Fruit fly (Drosophila melanogaster): ENCODE measurements around the gene CAH16.

CAH16 gene

DNA sequence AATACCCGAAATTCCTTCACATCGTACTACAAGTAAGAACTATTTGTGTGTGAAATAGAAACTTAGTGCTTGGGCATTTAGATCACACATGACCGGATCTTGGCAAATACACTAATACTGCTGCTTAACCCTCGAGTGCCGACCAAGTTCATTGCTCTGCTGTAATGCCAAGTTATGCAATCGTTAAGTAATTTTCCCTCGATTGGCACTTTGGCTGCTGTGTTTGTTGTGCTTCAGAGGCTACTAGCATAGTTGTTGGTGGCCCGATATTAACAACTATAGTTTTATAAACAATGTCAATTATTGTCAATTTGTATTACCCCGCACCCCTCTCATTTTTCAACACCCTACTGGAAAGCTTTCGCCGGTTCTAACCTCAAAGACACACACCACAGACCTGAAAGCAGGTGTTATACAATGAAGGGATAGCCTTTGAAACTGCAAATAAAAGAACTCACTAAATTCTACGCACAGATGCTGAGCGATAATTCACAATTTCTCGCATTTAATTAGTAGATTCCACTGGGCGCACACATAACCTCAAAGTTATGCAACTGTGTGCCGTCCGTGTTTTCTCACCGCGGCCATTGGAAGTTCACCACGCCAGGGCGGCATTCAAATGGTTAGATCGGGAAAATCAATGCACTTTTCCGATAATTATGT lies 41.7 kb upstream of the CAH16 start:
- TF ChIP-seq Myc (optimal IDR thresholded peaks at IDR 0.05), result peak; percentile 51
- TF ChIP-seq Rel (GFP tag; optimal IDR thresholded peaks at IDR 0.05), result no peak
- peak; percentile 28 for TF ChIP-seq Rel (tag; optimal IDR thresholded peaks at IDR 0.05)
- peak; percentile 6 for TF ChIP-seq Sp1 (GFP tag; optimal IDR thresholded peaks at IDR 0.05)
- TF ChIP-seq lola (GFP tag; optimal IDR thresholded peaks at IDR 0.05), result no peak

DNA sequence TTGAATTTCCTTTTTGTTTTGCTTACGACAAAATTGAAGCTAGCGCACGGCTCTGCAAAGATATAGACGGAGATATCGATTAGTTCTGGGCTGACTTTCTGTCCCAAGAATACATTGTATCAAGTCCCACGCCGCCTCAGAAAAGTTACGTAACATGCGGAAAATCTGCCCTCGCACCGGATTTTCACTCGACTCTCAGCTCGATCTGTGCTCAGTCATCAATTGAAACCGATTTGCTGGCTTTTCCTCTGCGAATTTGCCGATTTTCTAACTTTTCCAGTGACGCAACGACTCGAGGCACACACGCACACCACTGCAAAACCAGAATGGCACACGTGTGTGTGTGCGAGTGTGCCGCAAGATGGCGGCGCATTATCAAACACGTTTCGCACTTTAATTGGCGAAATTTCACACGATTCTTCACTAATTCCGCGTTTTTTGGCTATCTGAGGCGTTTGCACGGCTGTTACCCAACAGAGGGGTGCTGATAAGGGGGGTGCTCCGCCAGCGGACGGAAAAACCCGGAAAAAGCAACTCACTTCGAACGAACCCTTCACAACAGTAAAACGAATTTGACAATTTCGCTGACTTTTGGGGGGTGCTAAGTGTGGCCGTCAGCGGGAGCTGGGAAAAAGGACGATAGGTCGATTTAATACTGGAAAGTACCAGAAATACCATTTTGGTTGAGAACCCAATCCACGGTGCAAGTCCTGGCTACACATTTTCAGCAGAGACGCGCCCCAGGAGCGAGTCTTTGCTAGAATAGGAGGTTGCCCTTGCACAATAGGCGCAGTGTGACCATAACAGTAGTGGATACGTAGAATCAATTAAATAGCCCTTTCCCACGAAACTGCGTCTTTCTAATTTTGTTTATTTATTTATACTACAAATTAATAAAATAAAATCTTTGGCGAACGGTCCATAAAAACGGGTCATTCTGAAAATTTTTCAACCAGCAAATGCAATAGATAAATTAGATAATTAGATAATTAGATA lies 40.8 kb upstream of the CAH16 start, which contains the start of gene ATPsynC:
TSS of gene ATPsynC (minus strand) at position 634 of the 996 bp plus-strand sequence.
- TF ChIP-seq dsf (GFP tag; optimal IDR thresholded peaks at IDR 0.05; ENCODE audit: borderline replicate concordance), result no peak
- no peak for TF ChIP-seq brk (GFP tag; optimal IDR thresholded peaks at IDR 0.05)
- TF ChIP-seq CG32264 (GFP tag; optimal IDR thresholded peaks at IDR 0.05), result no peak
- TF ChIP-seq HLH106 (tag; optimal IDR thresholded peaks at IDR 0.05), result peak; percentile 7
- TF ChIP-seq Hr83 (GFP tag; optimal IDR thresholded peaks at IDR 0.05; ENCODE audit: poor library complexity, severe bottlenecking), result peak; percentile 57
- TF ChIP-seq Jra (GFP tag; optimal IDR thresholded peaks at IDR 0.05), result no peak
- TF ChIP-seq Dfd (GFP tag; optimal IDR thresholded peaks at IDR 0.05), result no peak
- TF ChIP-seq lola (GFP tag; optimal IDR thresholded peaks at IDR 0.05), result no peak
- no peak for TF ChIP-seq jim (GFP tag; optimal IDR thresholded peaks at IDR 0.05)
- TF ChIP-seq Hnf4 (GFP tag; optimal IDR thresholded peaks at IDR 0.05), result no peak
- TF ChIP-seq dl (GFP tag; optimal IDR thresholded peaks at IDR 0.05; ENCODE audit: insufficient read depth in 1 of 2, partially characterized antibody in 2 of 2), result peak; percentile 16 to 47
- TF ChIP-seq sv (GFP tag; optimal IDR thresholded peaks at IDR 0.05), result peak; percentile 19
- peak in 1 of 2 experiments; percentile 30 for TF ChIP-seq foxo (GFP tag; optimal IDR thresholded peaks at IDR 0.05)
- TF ChIP-seq Abd-B (GFP tag; optimal IDR thresholded peaks at IDR 0.05), result no peak
- no peak for TF ChIP-seq ey (GFP tag; optimal IDR thresholded peaks at IDR 0.05)
- peak; percentile 2 for TF ChIP-seq OdsH (GFP tag; optimal IDR thresholded peaks at IDR 0.05)
- TF ChIP-seq fru (GFP tag; optimal IDR thresholded peaks at IDR 0.05), result no peak
- TF ChIP-seq sage (GFP tag; optimal IDR thresholded peaks at IDR 0.05), result no peak
- no peak for TF ChIP-seq woc (GFP tag; optimal IDR thresholded peaks at IDR 0.05)
- TF ChIP-seq Sp1 (GFP tag; optimal IDR thresholded peaks at IDR 0.05), result peak; percentile 75
- no peak for TF ChIP-seq GATAd (GFP tag; optimal IDR thresholded peaks at IDR 0.05)
- TF ChIP-seq Vsx2 (GFP tag; optimal IDR thresholded peaks at IDR 0.05; ENCODE audit: partially characterized antibody), result no peak
- TF ChIP-seq rgr (GFP tag; optimal IDR thresholded peaks at IDR 0.05), result peak; percentile 31
- TF ChIP-seq Hr78 (GFP tag; optimal IDR thresholded peaks at IDR 0.05), result peak; percentile 14
- TF ChIP-seq Dif (GFP tag; optimal IDR thresholded peaks at IDR 0.05; ENCODE audit: partially characterized antibody), result no peak
- TF ChIP-seq h (GFP tag; optimal IDR thresholded peaks at IDR 0.05), result peak; percentile 59
- TF ChIP-seq CrebA (GFP tag; optimal IDR thresholded peaks at IDR 0.05; ENCODE audit: borderline replicate concordance), result no peak
- TF ChIP-seq usp (GFP tag; optimal IDR thresholded peaks at IDR 0.05), result no peak
- no peak for TF ChIP-seq pan (optimal IDR thresholded peaks at IDR 0.05)
- no peak for TF ChIP-seq psq (GFP tag; optimal IDR thresholded peaks at IDR 0.05)
- TF ChIP-seq Mio (GFP tag; optimal IDR thresholded peaks at IDR 0.05), result no peak
- no peak for TF ChIP-seq Rel (GFP tag; optimal IDR thresholded peaks at IDR 0.05)
- peak; percentile 61 for TF ChIP-seq Rel (tag; optimal IDR thresholded peaks at IDR 0.05)
- TF ChIP-seq tai (GFP tag; optimal IDR thresholded peaks at IDR 0.05), result no peak
- peak; percentile 95 for TF ChIP-seq N (GFP tag; optimal IDR thresholded peaks at IDR 0.05)
- peak; percentile 4 for TF ChIP-seq Myc (optimal IDR thresholded peaks at IDR 0.05)
- TF ChIP-seq CG9705 (GFP tag; optimal IDR thresholded peaks at IDR 0.05), result no peak
- peak; percentile 40 for TF ChIP-seq br (GFP tag; optimal IDR thresholded peaks at IDR 0.05)
- TF ChIP-seq dmrt93B (GFP tag; optimal IDR thresholded peaks at IDR 0.05), result no peak
